Fruit fly (Drosophila melanogaster): Measurements from ENCODE around the gene CG7715.

Gene CG7715

dm6 chr3R:18707492-18707891 is 20.8 kb downstream of the CG7715 start:
- TF ChIP-seq psq (GFP tag; optimal IDR thresholded peaks at IDR 0.05) (no peak), fru (GFP tag; optimal IDR thresholded peaks at IDR 0.05) (no peak), pan (optimal IDR thresholded peaks at IDR 0.05) (no peak), lola (GFP tag; optimal IDR thresholded peaks at IDR 0.05) (no peak), dsf (GFP tag; optimal IDR thresholded peaks at IDR 0.05; ENCODE audit: borderline replicate concordance) (no peak), OdsH (GFP tag; optimal IDR thresholded peaks at IDR 0.05) (no peak), foxo (GFP tag; optimal IDR thresholded peaks at IDR 0.05) (no peak)

dm6 chr3R:18706289-18706688 is 22.0 kb downstream of the CG7715 start:
- TF ChIP-seq Sp1 (GFP tag; optimal IDR thresholded peaks at IDR 0.05) (no peak), HLH106 (tag; optimal IDR thresholded peaks at IDR 0.05) (no peak), Jra (GFP tag; optimal IDR thresholded peaks at IDR 0.05) (no peak)

- TF ChIP-seq OdsH (GFP tag; optimal IDR thresholded peaks at IDR 0.05) (no peak), sv (GFP tag; optimal IDR thresholded peaks at IDR 0.05) (no peak), Dif (GFP tag; optimal IDR thresholded peaks at IDR 0.05; ENCODE audit: partially characterized antibody) (no peak), Rel (GFP tag; optimal IDR thresholded peaks at IDR 0.05) (no peak), Rel (tag; optimal IDR thresholded peaks at IDR 0.05) (no peak), jim (GFP tag; optimal IDR thresholded peaks at IDR 0.05) (no peak), rgr (GFP tag; optimal IDR thresholded peaks at IDR 0.05) (no peak), br (GFP tag; optimal IDR thresholded peaks at IDR 0.05) (no peak), Jra (GFP tag; optimal IDR thresholded peaks at IDR 0.05) (no peak), tai (GFP tag; optimal IDR thresholded peaks at IDR 0.05) (no peak), Myc (optimal IDR thresholded peaks at IDR 0.05) (no peak), Mio (GFP tag; optimal IDR thresholded peaks at IDR 0.05) (no peak), lola (GFP tag; optimal IDR thresholded peaks at IDR 0.05) (no peak), Dfd (GFP tag; optimal IDR thresholded peaks at IDR 0.05) (no peak), Sp1 (GFP tag; optimal IDR thresholded peaks at IDR 0.05) (no peak), dmrt93B (GFP tag; optimal IDR thresholded peaks at IDR 0.05) (no peak), dsf (GFP tag; optimal IDR thresholded peaks at IDR 0.05; ENCODE audit: borderline replicate concordance) (no peak)
These were observed 23.1 kb downstream of the CG7715 start, which contains the start of the genes ChAT and VAChT for dm6 chr3R:18705150-18705549. Gene ChAT (plus strand): TSS chr3R:18705501. Gene VAChT (plus strand): TSS chr3R:18705501.

DNA sequence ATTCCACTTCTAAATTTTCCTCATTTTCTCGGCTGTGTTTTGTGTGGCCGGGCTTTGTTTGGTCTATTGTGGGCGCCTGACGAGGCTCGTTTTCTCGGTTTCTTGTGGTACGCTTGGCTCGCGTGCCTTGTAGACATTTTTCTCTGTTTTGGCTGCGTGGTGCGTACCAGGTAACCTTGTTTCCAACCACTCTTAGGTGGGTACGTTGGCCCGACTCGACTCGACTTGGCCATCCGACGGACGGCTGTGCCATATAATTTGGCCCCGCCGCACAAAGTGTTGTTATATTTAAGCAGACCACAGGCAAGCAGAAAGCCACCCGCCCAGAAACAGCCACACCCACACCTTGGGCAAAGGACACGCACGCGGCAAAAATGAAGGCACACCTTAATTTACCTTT is 24.8 kb downstream of the CG7715 start:
- TF ChIP-seq br (GFP tag; optimal IDR thresholded peaks at IDR 0.05) (no peak), Mio (GFP tag; optimal IDR thresholded peaks at IDR 0.05) (no peak), CG32264 (GFP tag; optimal IDR thresholded peaks at IDR 0.05) (no peak), GATAd (GFP tag; optimal IDR thresholded peaks at IDR 0.05) (no peak), Vsx2 (GFP tag; optimal IDR thresholded peaks at IDR 0.05; ENCODE audit: partially characterized antibody) (no peak), jim (GFP tag; optimal IDR thresholded peaks at IDR 0.05) (no peak), woc (GFP tag; optimal IDR thresholded peaks at IDR 0.05) (no peak), HLH106 (tag; optimal IDR thresholded peaks at IDR 0.05) (no peak), brk (GFP tag; optimal IDR thresholded peaks at IDR 0.05) (no peak), dl (GFP tag; optimal IDR thresholded peaks at IDR 0.05; ENCODE audit: insufficient read depth in 1 of 2, partially characterized antibody in 2 of 2) (no peak), Hr78 (GFP tag; optimal IDR thresholded peaks at IDR 0.05) (no peak)

dm6 chr3R:18698855-18699569 is 29.3 kb downstream of the CG7715 start:
- no peak for TF ChIP-seq usp (GFP tag; optimal IDR thresholded peaks at IDR 0.05)
- TF ChIP-seq jim (GFP tag; optimal IDR thresholded peaks at IDR 0.05) = no peak
- no peak for TF ChIP-seq dsf (GFP tag; optimal IDR thresholded peaks at IDR 0.05; ENCODE audit: borderline replicate concordance)

- TF ChIP-seq OdsH (GFP tag; optimal IDR thresholded peaks at IDR 0.05) (no peak), Rel (GFP tag; optimal IDR thresholded peaks at IDR 0.05) (no peak), Rel (tag; optimal IDR thresholded peaks at IDR 0.05) (no peak), Dif (GFP tag; optimal IDR thresholded peaks at IDR 0.05; ENCODE audit: partially characterized antibody) (no peak), Hnf4 (GFP tag; optimal IDR thresholded peaks at IDR 0.05) (no peak), br (GFP tag; optimal IDR thresholded peaks at IDR 0.05) (no peak)
These were observed 33.3 kb downstream of the CG7715 start, which contains the start of gene CG34282 for dm6 chr3R:18694952-18695351. Gene CG34282 (plus strand): TSS chr3R:18695252.

All from whole organism, wandering third instar larva.